Worm (Caenorhabditis elegans) whole organism, L4/young adult: ENCODE measurements around the gene M01B2.12.

Experiments
- W03F9.2 ChIP-seq: fragments of 150-350 bp; optimal IDR thresholded peaks from 2 replicates; lab custom pipeline; 2014; ENCODE audit warnings: missing biosample characterization, missing genetic modification characterization
- dao-5 ChIP-seq: sonication (generic microtip); optimal IDR thresholded peaks from 2 replicates; lab custom pipeline; 2016; ENCODE audit warnings: missing genotype, missing genetic modification characterization, moderate library complexity, missing compliant biosample characterization

ce11 chrV:15267405-15267804 lies 3.4 kb upstream of the M01B2.12 start, which contains the start of gene T10H4.13:
- TF ChIP-seq dao-5 (tag; lab: Kevin White, UChicago) (no peak), W03F9.2 (tag; lab: Kevin White, UChicago) (no peak)
